Worm (Caenorhabditis elegans) whole organism, L4/young adult: ENCODE data around the gene ZC302.3.
A peak's percentile ranks its signal among the peaks of the same experiment; 100 is the strongest.

Experiments
- W03F9.2 ChIP-seq: fragments of 150-350 bp; optimal IDR thresholded peaks from 2 replicates; lab custom pipeline; 2014; ENCODE audit warnings: missing biosample characterization, missing genetic modification characterization
- dao-5 ChIP-seq: sonication (generic microtip); optimal IDR thresholded peaks from 2 replicates; lab custom pipeline; 2016; ENCODE audit warnings: missing genotype, missing genetic modification characterization, moderate library complexity, missing compliant biosample characterization
- him-1 ChIP-seq: sonication (generic microtip); optimal IDR thresholded peaks from 2 replicates; lab custom pipeline; 2016; ENCODE audit warnings: missing genotype, missing genetic modification reagents, missing genetic modification characterization, missing compliant biosample characterization

Gene ZC302.3

ce11 chrV:10754050-10754449, 12.8 kb upstream of the ZC302.3 start, which contains the start of gene F28H7.7:
Gene F28H7.7, minus strand, starts transcription at chrV:10754150.
- TF ChIP-seq W03F9.2 (tag; lab: Kevin White, UChicago): no peak
- TF ChIP-seq dao-5 (tag; lab: Kevin White, UChicago): no peak
- TF ChIP-seq him-1 (tag; lab: Kevin White, UChicago): no peak

ce11 chrV:10750630-10751029, 9.4 kb upstream of the ZC302.3 start, which contains the start of gene F28H7.3:
Gene F28H7.3, minus strand, starts transcription at chrV:10750788.
- no peak for TF ChIP-seq him-1 (tag; lab: Kevin White, UChicago)
- no peak for TF ChIP-seq W03F9.2 (tag; lab: Kevin White, UChicago)
- no peak for TF ChIP-seq dao-5 (tag; lab: Kevin White, UChicago)

- TF ChIP-seq dao-5 (tag; lab: Kevin White, UChicago) (no peak), W03F9.2 (tag; lab: Kevin White, UChicago) (no peak), him-1 (tag; lab: Kevin White, UChicago) (no peak)
Measured at ce11 chrV:10747263-10747951, 6.2 kb upstream of the ZC302.3 start, which contains the start of the genes selt-1.2 and F28H7.2. Gene selt-1.2, minus strand, starts transcription at chrV:10747363. Gene F28H7.2, plus strand, starts transcription at chrV:10747901.

- TF ChIP-seq W03F9.2 (tag; lab: Kevin White, UChicago) (no peak), him-1 (tag; lab: Kevin White, UChicago) (no peak), dao-5 (tag; lab: Kevin White, UChicago) (no peak)
Measured at ce11 chrV:10745034-10745433, 3.8 kb upstream of the ZC302.3 start, which contains the start of gene srj-21. Gene srj-21, plus strand, starts transcription at chrV:10745334.

ce11 chrV:10743649-10744048, 2.4 kb upstream of the ZC302.3 start, which contains the start of gene srj-22:
Gene srj-22, minus strand, starts transcription at chrV:10743749.
- TF ChIP-seq him-1 (tag; lab: Kevin White, UChicago) (no peak), W03F9.2 (tag; lab: Kevin White, UChicago) (no peak), dao-5 (tag; lab: Kevin White, UChicago) (no peak)

- TF ChIP-seq W03F9.2 (tag; lab: Kevin White, UChicago) (peak; percentile 86), him-1 (tag; lab: Kevin White, UChicago) (peak; percentile 22), dao-5 (tag; lab: Kevin White, UChicago) (no peak)
Measured at ce11 chrV:10736756-10737155, 4.5 kb downstream of the ZC302.3 start, which contains the start of the genes mre-11 and wdr-5.3. Gene mre-11, minus strand, starts transcription at chrV:10736868. Gene wdr-5.3, plus strand, starts transcription at chrV:10737116.

ce11 chrV:10731989-10732472, 9.2 kb downstream of the ZC302.3 start, which contains the start of gene T28B11.1:
Gene T28B11.1, minus strand, starts transcription at chrV:10732422.
- TF ChIP-seq W03F9.2 (tag; lab: Kevin White, UChicago) (no peak), dao-5 (tag; lab: Kevin White, UChicago) (no peak), him-1 (tag; lab: Kevin White, UChicago) (no peak)

- no peak for TF ChIP-seq dao-5 (tag; lab: Kevin White, UChicago)
- no peak for TF ChIP-seq W03F9.2 (tag; lab: Kevin White, UChicago)
- TF ChIP-seq him-1 (tag; lab: Kevin White, UChicago): no peak
Measured at ce11 chrV:10730824-10731416, 10.3 kb downstream of the ZC302.3 start.

ce11 chrV:10729456-10729904, 11.8 kb downstream of the ZC302.3 start:
- TF ChIP-seq W03F9.2 (tag; lab: Kevin White, UChicago) (no peak), dao-5 (tag; lab: Kevin White, UChicago) (no peak), him-1 (tag; lab: Kevin White, UChicago) (no peak)

- TF ChIP-seq W03F9.2 (tag; lab: Kevin White, UChicago) (no peak), him-1 (tag; lab: Kevin White, UChicago) (no peak), dao-5 (tag; lab: Kevin White, UChicago) (no peak)
Measured at ce11 chrV:10727651-10728050, 13.6 kb downstream of the ZC302.3 start.

- no peak for TF ChIP-seq W03F9.2 (tag; lab: Kevin White, UChicago)
- TF ChIP-seq dao-5 (tag; lab: Kevin White, UChicago): no peak
- TF ChIP-seq him-1 (tag; lab: Kevin White, UChicago): no peak
Measured at ce11 chrV:10726691-10727090, 14.6 kb downstream of the ZC302.3 start.

ce11 chrV:10725424-10725951, 15.8 kb downstream of the ZC302.3 start:
- TF ChIP-seq him-1 (tag; lab: Kevin White, UChicago) (no peak), W03F9.2 (tag; lab: Kevin White, UChicago) (no peak), dao-5 (tag; lab: Kevin White, UChicago) (no peak)

ce11 chrV:10724472-10724871, 16.8 kb downstream of the ZC302.3 start:
- no peak for TF ChIP-seq dao-5 (tag; lab: Kevin White, UChicago)
- TF ChIP-seq him-1 (tag; lab: Kevin White, UChicago): no peak
- TF ChIP-seq W03F9.2 (tag; lab: Kevin White, UChicago): no peak
